Worm (Caenorhabditis elegans) whole organism, L3 larva: ENCODE measurements around the gene srxa-18.

ENCODE experiments used
- R02D3.7 ChIP-seq: fragments of 150-350 bp; optimal IDR thresholded peaks from 2 replicates; lab custom pipeline; 2014; ENCODE audit warnings: missing biosample characterization, missing genetic modification characterization
- ZK546.5 ChIP-seq: sonication (generic microtip); optimal IDR thresholded peaks from 2 replicates; lab custom pipeline; 2017; ENCODE audit warnings: missing biosample characterization, missing genetic modification characterization
- aly-2 ChIP-seq: fragments of 150-350 bp; optimal IDR thresholded peaks from 2 replicates; lab custom pipeline; 2014; ENCODE audit warnings: missing biosample characterization, missing genetic modification characterization
- ama-1 ChIP-seq: fragments of 150-350 bp; optimal IDR thresholded peaks from 2 replicates; lab custom pipeline; 2018
- ceh-16 ChIP-seq: sonication (generic microtip); optimal IDR thresholded peaks from 2 replicates; lab custom pipeline; 2017; ENCODE audit warnings: missing biosample characterization, missing genetic modification characterization
- ceh-28 ChIP-seq: fragments of 150-350 bp; optimal IDR thresholded peaks from 2 replicates; lab custom pipeline; 2014; ENCODE audit warnings: missing biosample characterization, missing genetic modification reagents, missing genetic modification characterization
- ceh-82 ChIP-seq: fragments of 150-350 bp; optimal IDR thresholded peaks from 2 replicates; lab custom pipeline; 2014; ENCODE audit warnings: missing biosample characterization, missing genetic modification characterization
- daf-12 ChIP-seq: fragments of 150-350 bp; optimal IDR thresholded peaks from 2 replicates; lab custom pipeline; 2014; ENCODE audit warnings: missing biosample characterization, missing genetic modification reagents, missing genetic modification characterization
- egl-27 ChIP-seq: sonication (generic microtip); optimal IDR thresholded peaks from 4 replicates; lab custom pipeline; 2017; ENCODE audit warnings: missing biosample characterization, missing genetic modification reagents, missing genetic modification characterization
- elt-2 ChIP-seq: sonication (generic microtip); optimal IDR thresholded peaks from 2 replicates; lab custom pipeline; 2016; ENCODE audit warnings: missing genetic modification reagents, mild to moderate bottlenecking, missing genetic modification characterization, missing compliant biosample characterization
- elt-3 ChIP-seq, 3 experiments: fragments of 150-350 bp in 1 of 3; sonication (generic microtip) in 2 of 3; optimal IDR thresholded peaks; 2 replicates in 2 of 3; 4 replicates in 1 of 3; lab custom pipeline; 2014 to 2017; ENCODE audit warnings: missing biosample characterization in 3 of 3, missing genetic modification characterization in 3 of 3
- eor-1 ChIP-seq, 2 experiments: fragments of 150-350 bp; optimal IDR thresholded peaks; 2 replicates each; lab custom pipeline; 2014 to 2018; ENCODE audit warnings: missing biosample characterization in 2 of 2, missing genetic modification characterization in 2 of 2
- fkh-10 ChIP-seq: sonication (generic microtip); optimal IDR thresholded peaks from 2 replicates; lab custom pipeline; 2017; ENCODE audit warnings: missing biosample characterization, missing genetic modification reagents, missing genetic modification characterization
- fkh-2 ChIP-seq: fragments of 150-350 bp; optimal IDR thresholded peaks from 2 replicates; lab custom pipeline; 2014; ENCODE audit warnings: missing biosample characterization, missing genetic modification reagents, missing genetic modification characterization
- fos-1 ChIP-seq: fragments of 150-350 bp; optimal IDR thresholded peaks from 2 replicates; lab custom pipeline; 2014; ENCODE audit warnings: missing biosample characterization, missing genetic modification characterization
- hmg-11 ChIP-seq: sonication (generic microtip); optimal IDR thresholded peaks from 2 replicates; lab custom pipeline; 2016; ENCODE audit warnings: missing genetic modification characterization, missing compliant biosample characterization
- jun-1 ChIP-seq: fragments of 150-350 bp; optimal IDR thresholded peaks from 2 replicates; lab custom pipeline; 2014; ENCODE audit warnings: missing biosample characterization, missing genetic modification reagents, missing genetic modification characterization
- lin-15B ChIP-seq: fragments of 150-350 bp; optimal IDR thresholded peaks from 2 replicates; lab custom pipeline; 2014; ENCODE audit warnings: missing biosample characterization, missing genetic modification characterization
- lin-39 ChIP-seq: fragments of 150-350 bp; optimal IDR thresholded peaks from 2 replicates; lab custom pipeline; 2018; ENCODE audit warnings: missing biosample characterization, missing genetic modification reagents, missing genetic modification characterization
- lsy-12 ChIP-seq: sonication (generic microtip); optimal IDR thresholded peaks from 2 replicates; lab custom pipeline; 2016; ENCODE audit warnings: mild to moderate bottlenecking, missing genetic modification characterization, missing compliant biosample characterization
- mdl-1 ChIP-seq: fragments of 150-350 bp; optimal IDR thresholded peaks from 2 replicates; lab custom pipeline; 2014; ENCODE audit warnings: missing biosample characterization, missing genetic modification characterization
- nhr-11 ChIP-seq: fragments of 150-350 bp; optimal IDR thresholded peaks from 2 replicates; lab custom pipeline; 2014; ENCODE audit warnings: missing biosample characterization, missing genetic modification characterization
- nhr-23 ChIP-seq: fragments of 150-350 bp; optimal IDR thresholded peaks from 2 replicates; lab custom pipeline; 2014; ENCODE audit warnings: missing biosample characterization, missing genetic modification reagents, missing genetic modification characterization
- nhr-25 ChIP-seq: sonication (generic microtip); optimal IDR thresholded peaks from 2 replicates; lab custom pipeline; 2017; ENCODE audit warnings: missing biosample characterization, missing genetic modification characterization
- nhr-67 ChIP-seq: fragments of 150-350 bp; optimal IDR thresholded peaks from 2 replicates; lab custom pipeline; 2014; ENCODE audit warnings: missing biosample characterization, missing genetic modification characterization
- nhr-77 ChIP-seq: fragments of 150-350 bp; optimal IDR thresholded peaks from 2 replicates; lab custom pipeline; 2014; ENCODE audit warnings: missing biosample characterization, missing genetic modification characterization
- pha-4 ChIP-seq: fragments of 150-350 bp; optimal IDR thresholded peaks from 2 replicates; lab custom pipeline; 2014; ENCODE audit warnings: missing biosample characterization, missing genetic modification reagents, missing genetic modification characterization
- pqm-1 ChIP-seq: fragments of 150-350 bp; optimal IDR thresholded peaks from 2 replicates; lab custom pipeline; 2017; ENCODE audit warnings: missing biosample characterization, missing genetic modification characterization, inconsistent platforms
- skn-1 ChIP-seq: fragments of 150-350 bp; optimal IDR thresholded peaks from 2 replicates; lab custom pipeline; 2014; ENCODE audit warnings: missing biosample characterization, missing genetic modification characterization
- snpc-4 ChIP-seq: fragments of 150-350 bp; optimal IDR thresholded peaks from 2 replicates; lab custom pipeline; 2014; ENCODE audit warnings: missing biosample characterization, missing genetic modification characterization
- tbx-2 ChIP-seq: sonication (generic microtip); optimal IDR thresholded peaks from 2 replicates; lab custom pipeline; 2016; ENCODE audit warnings: mild to moderate bottlenecking, missing genetic modification characterization, missing compliant biosample characterization
- unc-39 ChIP-seq: sonication (generic microtip); optimal IDR thresholded peaks from 4 replicates; lab custom pipeline; 2017; ENCODE audit warnings: missing biosample characterization, missing genetic modification characterization
- unc-62 ChIP-seq: fragments of 150-350 bp; sonication (generic microtip); optimal IDR thresholded peaks from 4 replicates; lab custom pipeline; 2014; ENCODE audit warnings: missing biosample characterization, missing genetic modification reagents, missing genetic modification characterization
- zag-1 ChIP-seq: fragments of 150-350 bp; optimal IDR thresholded peaks from 2 replicates; lab custom pipeline; 2014; ENCODE audit warnings: missing biosample characterization, missing genetic modification characterization
- ztf-11 ChIP-seq: fragments of 150-350 bp; optimal IDR thresholded peaks from 2 replicates; lab custom pipeline; 2014; ENCODE audit warnings: missing biosample characterization, missing genetic modification characterization
- ztf-4 ChIP-seq: fragments of 150-350 bp; optimal IDR thresholded peaks from 2 replicates; lab custom pipeline; 2014; ENCODE audit warnings: missing biosample characterization, missing genetic modification characterization

The srxa-18 gene

DNA sequence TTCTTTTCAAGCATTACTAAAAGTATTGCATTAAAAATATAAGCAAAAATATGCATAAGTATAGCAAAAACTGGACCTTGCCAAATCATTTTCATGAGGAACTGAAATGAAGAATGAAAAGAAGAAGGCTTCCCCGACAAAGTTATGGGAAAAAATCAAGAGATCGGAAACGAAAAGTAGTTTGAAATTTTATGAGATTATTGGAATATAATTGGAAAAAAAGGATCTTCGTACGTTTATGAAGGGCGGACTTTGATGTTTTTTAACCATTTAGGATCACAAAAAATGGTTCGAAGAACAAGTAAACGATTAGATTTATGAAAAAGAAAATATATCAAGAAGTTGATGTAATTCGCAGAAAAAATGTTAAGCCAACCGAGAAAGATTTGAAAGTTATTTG is at the start of gene srxa-18:
srxa-18 (minus strand) TSS at position 100 of the 400 bp plus-strand sequence.
- TF ChIP-seq fkh-2 (tag; lab: Kevin White, UChicago) (no peak), R02D3.7 (tag; lab: Kevin White, UChicago) (no peak), nhr-11 (tag; lab: Kevin White, UChicago) (no peak), egl-27 (no peak), pqm-1 (tag; lab: Kevin White, UChicago) (no peak), nhr-67 (tag; lab: Kevin White, UChicago) (no peak)

DNA sequence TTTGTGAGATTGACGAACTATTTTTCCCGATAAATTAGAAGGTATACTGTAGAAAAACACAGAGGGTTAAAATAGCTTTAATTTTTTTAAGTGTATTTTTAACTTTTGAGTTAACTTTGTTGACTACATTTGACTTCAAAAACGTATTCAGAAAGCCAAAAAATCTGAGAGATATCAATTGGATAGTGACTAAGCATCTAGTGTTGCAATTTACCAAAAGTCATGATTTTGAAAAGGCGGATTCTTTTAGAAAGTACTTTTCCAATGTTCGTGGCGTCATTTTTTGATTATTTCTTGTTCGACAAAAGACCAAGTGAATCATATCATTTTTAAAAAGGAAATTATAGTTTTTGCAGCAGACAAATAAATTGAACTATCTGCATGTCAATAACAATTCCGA is 48.1 kb upstream of the srxa-18 start:
- TF ChIP-seq ceh-16 (tag; lab: Kevin White, UChicago) (no peak), mdl-1 (tag; lab: Kevin White, UChicago) (no peak), tbx-2 (no peak), pqm-1 (tag; lab: Kevin White, UChicago) (no peak), ceh-82 (tag; lab: Kevin White, UChicago) (no peak), ama-1 (lab: Kevin White, UChicago) (no peak), daf-12 (tag; lab: Kevin White, UChicago) (no peak), ZK546.5 (no peak), elt-2 (tag; lab: Kevin White, UChicago) (no peak), zag-1 (tag; lab: Kevin White, UChicago) (no peak), lin-39 (tag; lab: Kevin White, UChicago) (no peak), eor-1 (tag; optimal IDR thresholded peaks at IDR 0.05; lab: Kevin White, UChicago) (no peak), egl-27 (no peak), lin-15B (tag; lab: Kevin White, UChicago) (no peak), pha-4 (tag; lab: Kevin White, UChicago) (no peak), fos-1 (tag; lab: Kevin White, UChicago) (no peak), nhr-77 (tag; lab: Kevin White, UChicago) (no peak), ztf-11 (tag; lab: Kevin White, UChicago) (no peak), fkh-2 (tag; lab: Kevin White, UChicago) (no peak), unc-39 (tag; lab: Kevin White, UChicago) (no peak)

DNA sequence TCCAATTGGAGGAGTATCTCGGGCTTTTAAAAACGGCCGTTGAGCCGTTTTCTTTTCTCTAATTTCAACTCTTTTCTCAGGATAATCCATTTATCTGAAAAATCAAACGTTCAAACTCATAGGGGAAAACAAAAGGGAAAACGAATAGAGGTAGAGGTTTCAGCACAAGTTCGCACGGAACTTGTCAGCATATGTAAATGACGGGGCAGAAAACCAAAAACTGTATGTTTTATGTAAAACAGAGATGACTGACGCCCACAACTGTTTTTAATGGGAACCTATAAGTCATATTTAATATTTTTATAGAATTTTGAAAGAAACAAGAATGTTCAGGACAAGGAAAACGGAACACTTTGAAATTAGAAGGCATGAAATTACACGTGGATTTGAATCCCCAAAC is 45.6 kb upstream of the srxa-18 start, which contains the start of gene C51E3.6:
C51E3.6 (minus strand) TSS at position 101 of the 400 bp plus-strand sequence.
- TF ChIP-seq skn-1 (tag; lab: Kevin White, UChicago): no peak
- TF ChIP-seq nhr-11 (tag; lab: Kevin White, UChicago): no peak
- no peak for TF ChIP-seq nhr-23 (tag; lab: Kevin White, UChicago)
- no peak for TF ChIP-seq snpc-4 (tag; lab: Kevin White, UChicago)
- no peak for TF ChIP-seq eor-1 (tag; optimal IDR thresholded peaks at IDR 0.05; lab: Kevin White, UChicago)
- TF ChIP-seq unc-62: no peak
- no peak for TF ChIP-seq aly-2 (tag; lab: Kevin White, UChicago)
- TF ChIP-seq ceh-28 (tag; lab: Kevin White, UChicago): no peak
- no peak for TF ChIP-seq fkh-10 (GFP tag; lab: Kevin White, UChicago)
- TF ChIP-seq nhr-77 (tag; lab: Kevin White, UChicago): no peak
- TF ChIP-seq ztf-4 (tag; lab: Kevin White, UChicago): no peak
- TF ChIP-seq nhr-25 (tag; lab: Kevin White, UChicago): no peak
- no peak for TF ChIP-seq nhr-67 (tag; lab: Kevin White, UChicago)
- no peak for TF ChIP-seq lsy-12 (tag; lab: Kevin White, UChicago)
- TF ChIP-seq hmg-11 (tag; lab: Kevin White, UChicago): no peak
- no peak for TF ChIP-seq elt-3 (tag; optimal IDR thresholded peaks at IDR 0.05; lab: Kevin White, UChicago)
- TF ChIP-seq fos-1 (tag; lab: Kevin White, UChicago): no peak
- TF ChIP-seq lin-15B (tag; lab: Kevin White, UChicago): no peak
- no peak for TF ChIP-seq jun-1
- no peak for TF ChIP-seq daf-12 (tag; lab: Kevin White, UChicago)

DNA sequence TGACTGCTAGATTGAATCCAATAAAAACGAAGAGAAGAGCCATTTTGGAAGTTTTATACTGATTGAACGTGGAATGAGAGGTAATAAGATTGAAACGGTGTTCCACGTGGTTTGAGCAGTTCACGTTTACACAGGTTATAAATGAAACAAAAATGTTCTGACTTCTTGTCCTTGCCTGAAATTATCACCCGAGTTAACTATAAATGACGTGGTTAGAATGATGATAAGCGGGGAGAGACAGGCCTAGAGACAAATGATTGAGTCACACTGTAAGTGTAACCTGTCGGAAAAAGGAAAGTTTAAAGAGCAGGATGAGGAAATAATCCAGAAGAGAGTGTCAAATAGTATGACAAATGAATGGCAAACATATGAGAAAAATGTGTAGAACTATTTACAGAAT is 40.2 kb upstream of the srxa-18 start, which contains the start of gene C51E3.10:
C51E3.10 (minus strand) TSS at position 181 of the 400 bp plus-strand sequence.
- TF ChIP-seq pha-4 (tag; lab: Kevin White, UChicago): peak; percentile 15
- TF ChIP-seq mdl-1 (tag; lab: Kevin White, UChicago): peak; percentile 24
- peak; percentile 96 for TF ChIP-seq pqm-1 (tag; lab: Kevin White, UChicago)
- TF ChIP-seq nhr-23 (tag; lab: Kevin White, UChicago): no peak
- peak; percentile 94 for TF ChIP-seq elt-2 (tag; lab: Kevin White, UChicago)
- TF ChIP-seq nhr-67 (tag; lab: Kevin White, UChicago): no peak
- TF ChIP-seq jun-1: peak; percentile 39
- TF ChIP-seq skn-1 (tag; lab: Kevin White, UChicago): peak; percentile 70
- TF ChIP-seq daf-12 (tag; lab: Kevin White, UChicago): no peak
